Worm (Caenorhabditis elegans) whole organism, L3 larva: ENCODE data around the gene F15B10.3.

Source experiments
- R02D3.7 ChIP-seq: fragments of 150-350 bp; optimal IDR thresholded peaks from 2 replicates; lab custom pipeline; 2014; ENCODE audit warnings: missing biosample characterization, missing genetic modification characterization
- ZK546.5 ChIP-seq: sonication (generic microtip); optimal IDR thresholded peaks from 2 replicates; lab custom pipeline; 2017; ENCODE audit warnings: missing biosample characterization, missing genetic modification characterization
- aly-2 ChIP-seq: fragments of 150-350 bp; optimal IDR thresholded peaks from 2 replicates; lab custom pipeline; 2014; ENCODE audit warnings: missing biosample characterization, missing genetic modification characterization
- ama-1 ChIP-seq: fragments of 150-350 bp; optimal IDR thresholded peaks from 2 replicates; lab custom pipeline; 2018
- ceh-28 ChIP-seq: fragments of 150-350 bp; optimal IDR thresholded peaks from 2 replicates; lab custom pipeline; 2014; ENCODE audit warnings: missing biosample characterization, missing genetic modification reagents, missing genetic modification characterization
- ceh-82 ChIP-seq: fragments of 150-350 bp; optimal IDR thresholded peaks from 2 replicates; lab custom pipeline; 2014; ENCODE audit warnings: missing biosample characterization, missing genetic modification characterization
- ceh-9 ChIP-seq: sonication (generic microtip); optimal IDR thresholded peaks from 2 replicates; lab custom pipeline; 2018; ENCODE audit warnings: missing biosample characterization, missing genetic modification characterization
- egl-27 ChIP-seq: sonication (generic microtip); optimal IDR thresholded peaks from 4 replicates; lab custom pipeline; 2017; ENCODE audit warnings: missing biosample characterization, missing genetic modification reagents, missing genetic modification characterization
- egl-5 ChIP-seq: fragments of 150-350 bp; optimal IDR thresholded peaks from 2 replicates; lab custom pipeline; 2017; ENCODE audit warnings: missing biosample characterization, missing genetic modification reagents, missing genetic modification characterization, inconsistent platforms
- elt-1 ChIP-seq: fragments of 150-350 bp; optimal IDR thresholded peaks from 2 replicates; lab custom pipeline; 2014; ENCODE audit warnings: missing biosample characterization, missing genetic modification characterization
- elt-2 ChIP-seq: sonication (generic microtip); optimal IDR thresholded peaks from 2 replicates; lab custom pipeline; 2016; ENCODE audit warnings: missing genetic modification reagents, mild to moderate bottlenecking, missing genetic modification characterization, missing compliant biosample characterization
- elt-3 ChIP-seq, 3 experiments: fragments of 150-350 bp in 1 of 3; sonication (generic microtip) in 2 of 3; optimal IDR thresholded peaks; 2 replicates in 2 of 3; 4 replicates in 1 of 3; lab custom pipeline; 2014 to 2017; ENCODE audit warnings: missing biosample characterization in 3 of 3, missing genetic modification characterization in 3 of 3
- eor-1 ChIP-seq, 2 experiments: fragments of 150-350 bp; optimal IDR thresholded peaks; 2 replicates each; lab custom pipeline; 2014 to 2018; ENCODE audit warnings: missing biosample characterization in 2 of 2, missing genetic modification characterization in 2 of 2
- fkh-10 ChIP-seq: sonication (generic microtip); optimal IDR thresholded peaks from 2 replicates; lab custom pipeline; 2017; ENCODE audit warnings: missing biosample characterization, missing genetic modification reagents, missing genetic modification characterization
- fkh-2 ChIP-seq: fragments of 150-350 bp; optimal IDR thresholded peaks from 2 replicates; lab custom pipeline; 2014; ENCODE audit warnings: missing biosample characterization, missing genetic modification reagents, missing genetic modification characterization
- fos-1 ChIP-seq: fragments of 150-350 bp; optimal IDR thresholded peaks from 2 replicates; lab custom pipeline; 2014; ENCODE audit warnings: missing biosample characterization, missing genetic modification characterization
- lin-15B ChIP-seq: fragments of 150-350 bp; optimal IDR thresholded peaks from 2 replicates; lab custom pipeline; 2014; ENCODE audit warnings: missing biosample characterization, missing genetic modification characterization
- lin-39 ChIP-seq: fragments of 150-350 bp; optimal IDR thresholded peaks from 2 replicates; lab custom pipeline; 2018; ENCODE audit warnings: missing biosample characterization, missing genetic modification reagents, missing genetic modification characterization
- lsy-12 ChIP-seq: sonication (generic microtip); optimal IDR thresholded peaks from 2 replicates; lab custom pipeline; 2016; ENCODE audit warnings: mild to moderate bottlenecking, missing genetic modification characterization, missing compliant biosample characterization
- mdl-1 ChIP-seq: fragments of 150-350 bp; optimal IDR thresholded peaks from 2 replicates; lab custom pipeline; 2014; ENCODE audit warnings: missing biosample characterization, missing genetic modification characterization
- mml-1 ChIP-seq: fragments of 150-350 bp; sonication (generic microtip); optimal IDR thresholded peaks from 3 replicates; lab custom pipeline; 2014; ENCODE audit warnings: missing biosample characterization, missing genetic modification characterization
- nhr-11 ChIP-seq: fragments of 150-350 bp; optimal IDR thresholded peaks from 2 replicates; lab custom pipeline; 2014; ENCODE audit warnings: missing biosample characterization, missing genetic modification characterization
- nhr-12 ChIP-seq: fragments of 150-350 bp; optimal IDR thresholded peaks from 2 replicates; lab custom pipeline; 2014; ENCODE audit warnings: missing biosample characterization, missing genetic modification characterization
- nhr-23 ChIP-seq: fragments of 150-350 bp; optimal IDR thresholded peaks from 2 replicates; lab custom pipeline; 2014; ENCODE audit warnings: missing biosample characterization, missing genetic modification reagents, missing genetic modification characterization
- nhr-237 ChIP-seq: fragments of 150-350 bp; optimal IDR thresholded peaks from 2 replicates; lab custom pipeline; 2014; ENCODE audit warnings: missing biosample characterization, missing genetic modification characterization
- nhr-25 ChIP-seq: sonication (generic microtip); optimal IDR thresholded peaks from 2 replicates; lab custom pipeline; 2017; ENCODE audit warnings: missing biosample characterization, missing genetic modification characterization
- nhr-28 ChIP-seq: fragments of 150-350 bp; optimal IDR thresholded peaks from 2 replicates; lab custom pipeline; 2014; ENCODE audit warnings: missing biosample characterization, missing genetic modification characterization
- nhr-67 ChIP-seq: fragments of 150-350 bp; optimal IDR thresholded peaks from 2 replicates; lab custom pipeline; 2014; ENCODE audit warnings: missing biosample characterization, missing genetic modification characterization
- nhr-77 ChIP-seq: fragments of 150-350 bp; optimal IDR thresholded peaks from 2 replicates; lab custom pipeline; 2014; ENCODE audit warnings: missing biosample characterization, missing genetic modification characterization
- pha-4 ChIP-seq: fragments of 150-350 bp; optimal IDR thresholded peaks from 2 replicates; lab custom pipeline; 2014; ENCODE audit warnings: missing biosample characterization, missing genetic modification reagents, missing genetic modification characterization
- pqm-1 ChIP-seq: fragments of 150-350 bp; optimal IDR thresholded peaks from 2 replicates; lab custom pipeline; 2017; ENCODE audit warnings: missing biosample characterization, missing genetic modification characterization, inconsistent platforms
- sea-2 ChIP-seq: fragments of 150-350 bp; sonication (generic microtip); optimal IDR thresholded peaks from 4 replicates; lab custom pipeline; 2014; ENCODE audit warnings: missing biosample characterization, missing genetic modification reagents, missing genetic modification characterization
- skn-1 ChIP-seq: fragments of 150-350 bp; optimal IDR thresholded peaks from 2 replicates; lab custom pipeline; 2014; ENCODE audit warnings: missing biosample characterization, missing genetic modification characterization
- snpc-4 ChIP-seq: fragments of 150-350 bp; optimal IDR thresholded peaks from 2 replicates; lab custom pipeline; 2014; ENCODE audit warnings: missing biosample characterization, missing genetic modification characterization
- tbx-2 ChIP-seq: sonication (generic microtip); optimal IDR thresholded peaks from 2 replicates; lab custom pipeline; 2016; ENCODE audit warnings: mild to moderate bottlenecking, missing genetic modification characterization, missing compliant biosample characterization
- unc-39 ChIP-seq: sonication (generic microtip); optimal IDR thresholded peaks from 4 replicates; lab custom pipeline; 2017; ENCODE audit warnings: missing biosample characterization, missing genetic modification characterization
- unc-62 ChIP-seq: fragments of 150-350 bp; sonication (generic microtip); optimal IDR thresholded peaks from 4 replicates; lab custom pipeline; 2014; ENCODE audit warnings: missing biosample characterization, missing genetic modification reagents, missing genetic modification characterization
- zag-1 ChIP-seq: fragments of 150-350 bp; optimal IDR thresholded peaks from 2 replicates; lab custom pipeline; 2014; ENCODE audit warnings: missing biosample characterization, missing genetic modification characterization
- ztf-11 ChIP-seq: fragments of 150-350 bp; optimal IDR thresholded peaks from 2 replicates; lab custom pipeline; 2014; ENCODE audit warnings: missing biosample characterization, missing genetic modification characterization

The F15B10.3 gene

DNA sequence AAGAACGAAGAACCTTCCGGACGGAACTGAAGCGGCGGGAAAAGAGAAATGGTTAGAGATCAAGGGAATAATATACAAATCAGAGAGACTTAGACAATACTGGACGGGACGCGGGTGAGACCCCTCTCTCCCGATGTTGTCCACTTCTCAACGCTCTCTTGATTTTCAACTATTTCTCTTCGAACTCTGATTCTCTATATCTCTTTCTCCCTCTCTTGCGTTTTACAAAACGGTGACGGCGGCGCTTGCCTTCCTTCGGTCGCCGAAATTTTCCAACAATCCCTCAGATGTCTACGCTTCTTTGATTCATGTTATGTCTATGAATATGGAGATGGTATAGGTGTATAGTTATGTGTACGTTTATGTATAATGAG, 25.8 kb upstream of the F15B10.3 start (continued):
- TF ChIP-seq skn-1 (tag; lab: Kevin White, UChicago) (no peak), elt-3 (tag; optimal IDR thresholded peaks at IDR 0.05; lab: Kevin White, UChicago) (no peak), ceh-28 (tag; lab: Kevin White, UChicago) (peak; percentile 3), tbx-2 (tag; lab: Kevin White, UChicago) (no peak), fos-1 (tag; lab: Kevin White, UChicago) (no peak), unc-39 (tag; lab: Kevin White, UChicago) (no peak), nhr-77 (tag; lab: Kevin White, UChicago) (no peak), elt-2 (peak; percentile 53), ceh-9 (tag; lab: Kevin White, UChicago) (no peak), lin-39 (tag; lab: Kevin White, UChicago) (no peak), nhr-12 (tag; lab: Kevin White, UChicago) (no peak), fkh-10 (GFP tag; lab: Kevin White, UChicago) (no peak), ama-1 (lab: Kevin White, UChicago) (no peak)

ce11 chrIV:6577914-6578313, 24.6 kb upstream of the F15B10.3 start, which contains the start of gene C43G2.3:
Gene C43G2.3, plus strand, starts transcription at chrIV:6578214.
- TF ChIP-seq mdl-1 (tag; lab: Kevin White, UChicago) (no peak), R02D3.7 (tag; lab: Kevin White, UChicago) (no peak), lin-39 (tag; lab: Kevin White, UChicago) (no peak), skn-1 (tag; lab: Kevin White, UChicago) (no peak), snpc-4 (tag; lab: Kevin White, UChicago) (no peak), sea-2 (GFP tag; lab: Kevin White, UChicago) (no peak), egl-27 (tag; lab: Kevin White, UChicago) (no peak), egl-5 (tag; lab: Kevin White, UChicago) (no peak), pha-4 (no peak), ceh-82 (tag; lab: Kevin White, UChicago) (no peak), unc-39 (tag; lab: Kevin White, UChicago) (no peak), unc-62 (GFP tag; lab: Kevin White, UChicago) (no peak), tbx-2 (tag; lab: Kevin White, UChicago) (no peak), ama-1 (lab: Kevin White, UChicago) (no peak), elt-1 (no peak), lin-15B (tag; lab: Kevin White, UChicago) (no peak)

- TF ChIP-seq fkh-2 (no peak), nhr-25 (tag; lab: Kevin White, UChicago) (no peak), elt-1 (no peak), ceh-28 (tag; lab: Kevin White, UChicago) (no peak), lsy-12 (tag; lab: Kevin White, UChicago) (no peak), pha-4 (no peak), mdl-1 (tag; lab: Kevin White, UChicago) (no peak), nhr-28 (no peak), ceh-9 (tag; lab: Kevin White, UChicago) (no peak), zag-1 (tag; lab: Kevin White, UChicago) (no peak), nhr-12 (tag; lab: Kevin White, UChicago) (no peak), mml-1 (tag; lab: Kevin White, UChicago) (no peak), snpc-4 (tag; lab: Kevin White, UChicago) (no peak), ceh-82 (tag; lab: Kevin White, UChicago) (no peak), elt-3 (tag; optimal IDR thresholded peaks at IDR 0.05; lab: Kevin White, UChicago) (no peak), nhr-67 (tag; lab: Kevin White, UChicago) (no peak), nhr-237 (tag; lab: Kevin White, UChicago) (no peak), ZK546.5 (tag; lab: Kevin White, UChicago) (no peak)
Measured at ce11 chrIV:6581658-6582057, 20.8 kb upstream of the F15B10.3 start.

- TF ChIP-seq aly-2 (tag; lab: Kevin White, UChicago) (no peak), ceh-82 (tag; lab: Kevin White, UChicago) (no peak), nhr-11 (no peak), ceh-28 (tag; lab: Kevin White, UChicago) (no peak), fkh-2 (no peak), eor-1 (tag; optimal IDR thresholded peaks at IDR 0.05; lab: Kevin White, UChicago) (no peak), ZK546.5 (tag; lab: Kevin White, UChicago) (no peak), tbx-2 (tag; lab: Kevin White, UChicago) (no peak), nhr-77 (tag; lab: Kevin White, UChicago) (no peak), fos-1 (tag; lab: Kevin White, UChicago) (no peak), mml-1 (tag; lab: Kevin White, UChicago) (no peak), ztf-11 (tag; lab: Kevin White, UChicago) (no peak), skn-1 (tag; lab: Kevin White, UChicago) (no peak), nhr-23 (tag; lab: Kevin White, UChicago) (no peak), zag-1 (tag; lab: Kevin White, UChicago) (no peak), pqm-1 (tag; lab: Kevin White, UChicago) (no peak), ama-1 (lab: Kevin White, UChicago) (no peak)
Measured at ce11 chrIV:6582604-6583003, 19.9 kb upstream of the F15B10.3 start, which contains the start of gene odr-8. Gene odr-8, minus strand, starts transcription at chrIV:6582704.
